Worm (Caenorhabditis elegans) whole organism, early embryonic: Measurements from ENCODE around the gene sprr-2.

ENCODE experiments used
- B0310.2 ChIP-seq: sonication (generic microtip); optimal IDR thresholded peaks from 2 replicates; lab custom pipeline; 2016; ENCODE audit warnings: mild to moderate bottlenecking, missing genetic modification characterization, missing compliant biosample characterization
- F13C5.2 ChIP-seq: sonication (generic microtip); optimal IDR thresholded peaks from 2 replicates; lab custom pipeline; 2017; ENCODE audit warnings: mild to moderate bottlenecking, missing genetic modification characterization, inconsistent platforms, missing compliant biosample characterization
- aly-1 ChIP-seq: sonication (generic microtip); optimal IDR thresholded peaks from 2 replicates; lab custom pipeline; 2016; ENCODE audit warnings: missing genetic modification characterization, missing compliant biosample characterization
- ama-1 ChIP-seq: fragments of 150-350 bp; optimal IDR thresholded peaks from 2 replicates; lab custom pipeline; 2014
- ceh-13 ChIP-seq: fragments of 200-800 bp; sonication (Bioruptor generic); optimal IDR thresholded peaks from 2 replicates; lab custom pipeline; 2018; ENCODE audit warnings: mild to moderate bottlenecking, missing genetic modification characterization, missing compliant biosample characterization
- ceh-36 ChIP-seq: sonication (generic microtip); optimal IDR thresholded peaks from 2 replicates; lab custom pipeline; 2016; ENCODE audit warnings: missing genetic modification characterization, inconsistent platforms, missing compliant biosample characterization
- ets-7 ChIP-seq: sonication (generic microtip); optimal IDR thresholded peaks from 2 replicates; lab custom pipeline; 2016; ENCODE audit warnings: missing genotype, missing genetic modification characterization, missing compliant biosample characterization
- flt-1 ChIP-seq: fragments of 200-800 bp; sonication (Bioruptor generic); IDR thresholded peaks from 2 replicates; pipeline ENCODE4 v1.3.6; 2022; ENCODE audit warnings: missing genetic modification characterization, missing compliant biosample characterization
- hmbx-1 ChIP-seq: sonication (generic microtip); optimal IDR thresholded peaks from 2 replicates; lab custom pipeline; 2016; ENCODE audit warnings: mild to moderate bottlenecking, missing genetic modification characterization, missing compliant biosample characterization
- hmg-4 ChIP-seq: fragments of 200-800 bp; sonication (Bioruptor generic); optimal IDR thresholded peaks from 2 replicates; lab custom pipeline; 2018; ENCODE audit warnings: mild to moderate bottlenecking, missing genetic modification characterization, missing compliant biosample characterization
- hnd-1 ChIP-seq: sonication (generic microtip); optimal IDR thresholded peaks from 2 replicates; lab custom pipeline; 2016; ENCODE audit warnings: missing genetic modification characterization, missing compliant biosample characterization
- pes-1 ChIP-seq: fragments of 200-800 bp; sonication (Bioruptor generic); IDR thresholded peaks from 2 replicates; pipeline ENCODE4 v1.3.6; 2022; ENCODE audit warnings: missing genetic modification reagents, missing genetic modification characterization, missing compliant biosample characterization
- scrt-1 ChIP-seq: fragments of 200-800 bp; sonication (Bioruptor generic); IDR thresholded peaks from 2 replicates; pipeline ENCODE4 v1.3.6; 2022; ENCODE audit warnings: missing genetic modification characterization, missing compliant biosample characterization
- sea-1 ChIP-seq: fragments of 200-800 bp; sonication (Bioruptor generic); conservative IDR thresholded peaks from 2 replicates; pipeline ENCODE4 v1.3.6; 2022; ENCODE audit warnings: missing genetic modification characterization, missing compliant biosample characterization
- tbx-11 ChIP-seq: fragments of 200-800 bp; sonication (Bioruptor generic); IDR thresholded peaks from 2 replicates; pipeline ENCODE4 v1.3.6; 2022; ENCODE audit warnings: missing genetic modification characterization, missing compliant biosample characterization
- tbx-37 ChIP-seq: fragments of 200-800 bp; sonication (Bioruptor generic); conservative IDR thresholded peaks from 2 replicates; pipeline ENCODE4 v1.3.6; 2022; ENCODE audit warnings: missing genetic modification reagents, missing genetic modification characterization, missing compliant biosample characterization
- tra-4 ChIP-seq: sonication (generic microtip); optimal IDR thresholded peaks from 2 replicates; lab custom pipeline; 2017; ENCODE audit warnings: missing genetic modification characterization, missing compliant biosample characterization

Gene sprr-2

ce11 chrX:14812061-14812460, 18.8 kb downstream of the sprr-2 start, which contains the start of gene T04C10.3:
Gene T04C10.3, plus strand, starts transcription at chrX:14812361.
- TF ChIP-seq ceh-36 (no peak), hmbx-1 (tag; lab: Kevin White, UChicago) (no peak), ama-1 (lab: Kevin White, UChicago) (no peak), hmg-4 (no peak), scrt-1 (GFP tag; lab: Robert Waterston, UW) (no peak), pes-1 (GFP tag; lab: Robert Waterston, UW) (no peak)

ce11 chrX:14813398-14813797, 20.2 kb downstream of the sprr-2 start:
- TF ChIP-seq hnd-1 (tag; lab: Kevin White, UChicago) (no peak), aly-1 (tag; lab: Kevin White, UChicago) (no peak), ceh-13 (GFP tag; lab: Kevin White, UChicago) (no peak), pes-1 (GFP tag; lab: Robert Waterston, UW) (no peak), F13C5.2 (tag; lab: Kevin White, UChicago) (peak; percentile 37), tbx-11 (GFP tag; lab: Robert Waterston, UW) (no peak)

- TF ChIP-seq ceh-36 (no peak), B0310.2 (tag; lab: Kevin White, UChicago) (no peak), sea-1 (GFP tag; lab: Robert Waterston, UW) (no peak), ama-1 (lab: Kevin White, UChicago) (no peak), pes-1 (GFP tag; lab: Robert Waterston, UW) (no peak), hmg-4 (no peak), F13C5.2 (tag; lab: Kevin White, UChicago) (no peak), ceh-13 (GFP tag; lab: Kevin White, UChicago) (no peak), flt-1 (GFP tag; lab: Robert Waterston, UW) (no peak), hmbx-1 (tag; lab: Kevin White, UChicago) (no peak), hnd-1 (tag; lab: Kevin White, UChicago) (no peak), tra-4 (tag; lab: Kevin White, UChicago) (no peak), scrt-1 (GFP tag; lab: Robert Waterston, UW) (no peak), tbx-37 (GFP tag; lab: Robert Waterston, UW) (no peak), ets-7 (tag; lab: Kevin White, UChicago) (no peak), aly-1 (tag; lab: Kevin White, UChicago) (no peak), tbx-11 (GFP tag; lab: Robert Waterston, UW) (no peak)
Measured at ce11 chrX:14815412-14815811, 22.2 kb downstream of the sprr-2 start.

- TF ChIP-seq tra-4 (tag; lab: Kevin White, UChicago) (no peak), ama-1 (lab: Kevin White, UChicago) (no peak), hnd-1 (tag; lab: Kevin White, UChicago) (no peak), tbx-37 (GFP tag; lab: Robert Waterston, UW) (no peak), ceh-13 (GFP tag; lab: Kevin White, UChicago) (no peak), F13C5.2 (tag; lab: Kevin White, UChicago) (no peak), B0310.2 (tag; lab: Kevin White, UChicago) (no peak), flt-1 (GFP tag; lab: Robert Waterston, UW) (no peak), tbx-11 (GFP tag; lab: Robert Waterston, UW) (no peak), hmg-4 (no peak), scrt-1 (GFP tag; lab: Robert Waterston, UW) (no peak), sea-1 (GFP tag; lab: Robert Waterston, UW) (no peak), ceh-36 (no peak), hmbx-1 (tag; lab: Kevin White, UChicago) (no peak), pes-1 (GFP tag; lab: Robert Waterston, UW) (no peak), aly-1 (tag; lab: Kevin White, UChicago) (no peak), ets-7 (tag; lab: Kevin White, UChicago) (no peak)
Measured at ce11 chrX:14816717-14817116, 23.5 kb downstream of the sprr-2 start.

ce11 chrX:14818464-14819259, 25.4 kb downstream of the sprr-2 start, which contains the start of gene epn-1:
Gene epn-1, minus strand, starts transcription at chrX:14818514.
- TF ChIP-seq aly-1 (tag; lab: Kevin White, UChicago) (peak; percentile 42), ets-7 (tag; lab: Kevin White, UChicago) (peak; percentile 59), ceh-13 (GFP tag; lab: Kevin White, UChicago) (peak; percentile 41), sea-1 (GFP tag; lab: Robert Waterston, UW) (0 out of 2 replicates have a peak, but pooled peaks have one; percentile 57), hmg-4 (peak; percentile 87), B0310.2 (tag; lab: Kevin White, UChicago) (peak; percentile 46), tra-4 (tag; lab: Kevin White, UChicago) (no peak), flt-1 (GFP tag; lab: Robert Waterston, UW) (0 out of 2 replicates have a peak, but pooled peaks have one; percentile 24), scrt-1 (GFP tag; lab: Robert Waterston, UW) (no peak), hmbx-1 (tag; lab: Kevin White, UChicago) (no peak), pes-1 (GFP tag; lab: Robert Waterston, UW) (peak; percentile 39), ceh-36 (peak; percentile 18), F13C5.2 (tag; lab: Kevin White, UChicago) (peak; percentile 78), tbx-37 (GFP tag; lab: Robert Waterston, UW) (0 out of 2 replicates have a peak, but pooled peaks have one; percentile 16), tbx-11 (GFP tag; lab: Robert Waterston, UW) (no peak), ama-1 (lab: Kevin White, UChicago) (no peak), hnd-1 (tag; lab: Kevin White, UChicago) (no peak)

- TF ChIP-seq scrt-1 (GFP tag; lab: Robert Waterston, UW), result no peak
Measured at ce11 chrX:14819495-14819894, 26.2 kb downstream of the sprr-2 start.
